Worm (Caenorhabditis elegans): ENCODE data around the gene gcy-21.

gcy-21 gene

ce11 chrII:2702757-2703156, 43.3 kb downstream of the gcy-21 start, which contains the start of gene sri-60:
Gene sri-60 (minus strand): TSS chrII:2702857.
- TF ChIP-seq tbx-11 (GFP tag; IDR thresholded peaks at IDR 0.05) = no peak
- no peak for TF ChIP-seq aly-1 (tag; optimal IDR thresholded peaks at IDR 0.05)
- no peak for TF ChIP-seq hmg-4 (GFP tag; optimal IDR thresholded peaks at IDR 0.05)
- TF ChIP-seq B0310.2 (tag; optimal IDR thresholded peaks at IDR 0.05) = no peak
- no peak for TF ChIP-seq flt-1 (GFP tag; IDR thresholded peaks at IDR 0.05)
- no peak for TF ChIP-seq ama-1 (optimal IDR thresholded peaks at IDR 0.05)
- TF ChIP-seq ets-7 (tag; optimal IDR thresholded peaks at IDR 0.05) = no peak
- TF ChIP-seq scrt-1 (GFP tag; IDR thresholded peaks at IDR 0.05) = no peak
- no peak for TF ChIP-seq ceh-36 (tag; optimal IDR thresholded peaks at IDR 0.05)
- no peak for TF ChIP-seq pes-1 (GFP tag; IDR thresholded peaks at IDR 0.05)
- TF ChIP-seq F13C5.2 (tag; optimal IDR thresholded peaks at IDR 0.05) = no peak
- TF ChIP-seq tra-4 (tag; optimal IDR thresholded peaks at IDR 0.05) = no peak
- no peak for TF ChIP-seq hnd-1 (tag; optimal IDR thresholded peaks at IDR 0.05)
- no peak for TF ChIP-seq sea-1 (GFP tag; conservative IDR thresholded peaks at IDR 0.05)
- TF ChIP-seq tbx-37 (GFP tag; conservative IDR thresholded peaks at IDR 0.05) = no peak
- no peak for TF ChIP-seq ceh-13 (GFP tag; optimal IDR thresholded peaks at IDR 0.05)

DNA sequence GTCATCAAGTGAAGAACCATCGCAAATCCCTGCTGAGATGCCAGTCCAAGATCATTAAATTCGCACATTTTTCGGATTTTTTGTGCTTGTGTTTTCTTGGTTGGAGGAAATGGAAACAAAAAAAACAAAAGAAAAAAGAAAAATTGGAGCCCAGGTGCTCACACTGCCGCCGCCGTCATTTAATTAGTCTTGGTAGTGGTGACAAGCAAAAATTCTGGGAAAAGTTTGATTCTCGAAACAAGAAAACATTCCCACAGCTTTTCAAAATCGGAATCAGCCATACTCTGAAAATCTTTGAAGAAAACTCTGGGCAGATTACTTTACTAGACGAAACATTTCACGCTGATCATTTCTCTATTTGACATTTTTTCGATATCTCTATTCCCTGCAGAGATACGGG, 45.7 kb downstream of the gcy-21 start, which contains the start of gene srh-128:
TSS of gene srh-128 (minus strand) at position 101 of the 400 bp plus-strand sequence.
- TF ChIP-seq tra-4 (tag; optimal IDR thresholded peaks at IDR 0.05) (no peak), B0310.2 (tag; optimal IDR thresholded peaks at IDR 0.05) (no peak), ceh-36 (tag; optimal IDR thresholded peaks at IDR 0.05) (no peak), F13C5.2 (tag; optimal IDR thresholded peaks at IDR 0.05) (no peak), flt-1 (GFP tag; IDR thresholded peaks at IDR 0.05) (no peak), hmbx-1 (tag; optimal IDR thresholded peaks at IDR 0.05) (no peak), ceh-13 (GFP tag; optimal IDR thresholded peaks at IDR 0.05) (no peak), hnd-1 (tag; optimal IDR thresholded peaks at IDR 0.05) (no peak), sea-1 (GFP tag; conservative IDR thresholded peaks at IDR 0.05) (no peak), tbx-11 (GFP tag; IDR thresholded peaks at IDR 0.05) (no peak), tbx-37 (GFP tag; conservative IDR thresholded peaks at IDR 0.05) (no peak), ets-7 (tag; optimal IDR thresholded peaks at IDR 0.05) (no peak), scrt-1 (GFP tag; IDR thresholded peaks at IDR 0.05) (no peak), hmg-4 (GFP tag; optimal IDR thresholded peaks at IDR 0.05) (no peak)

- TF ChIP-seq F13C5.2 (tag; optimal IDR thresholded peaks at IDR 0.05) (no peak), pes-1 (GFP tag; IDR thresholded peaks at IDR 0.05) (no peak), aly-1 (tag; optimal IDR thresholded peaks at IDR 0.05) (no peak), flt-1 (GFP tag; IDR thresholded peaks at IDR 0.05) (no peak), ceh-36 (tag; optimal IDR thresholded peaks at IDR 0.05) (no peak), sea-1 (GFP tag; conservative IDR thresholded peaks at IDR 0.05) (no peak), ets-7 (tag; optimal IDR thresholded peaks at IDR 0.05) (no peak), hmbx-1 (tag; optimal IDR thresholded peaks at IDR 0.05) (no peak), ceh-13 (GFP tag; optimal IDR thresholded peaks at IDR 0.05) (no peak), hnd-1 (tag; optimal IDR thresholded peaks at IDR 0.05) (no peak), tra-4 (tag; optimal IDR thresholded peaks at IDR 0.05) (no peak), tbx-37 (GFP tag; conservative IDR thresholded peaks at IDR 0.05) (no peak), ama-1 (optimal IDR thresholded peaks at IDR 0.05) (no peak)
Measured at ce11 chrII:2707872-2708271, 48.4 kb downstream of the gcy-21 start, which contains the start of gene Y47G7B.2. Gene Y47G7B.2 (minus strand): TSS chrII:2708014.

DNA sequence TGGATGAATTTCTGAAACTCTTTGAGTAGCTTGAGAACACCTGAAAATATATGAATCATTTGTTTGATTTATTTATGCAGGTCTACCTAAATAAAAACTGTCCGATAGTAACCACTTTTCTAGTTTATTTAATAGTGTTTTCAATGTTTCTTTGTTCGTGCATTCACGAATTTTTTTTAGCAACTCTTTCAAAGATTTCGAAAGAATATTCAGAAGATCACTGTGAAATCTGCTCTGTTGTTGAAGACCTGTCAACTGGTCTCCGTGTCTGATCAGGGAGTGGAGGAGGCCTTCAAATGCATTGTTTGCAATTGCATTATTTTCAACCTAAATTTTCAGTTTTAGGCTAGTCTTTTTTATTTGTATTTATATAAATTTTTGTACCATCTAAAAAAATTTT, 50.5 kb downstream of the gcy-21 start, which contains the start of gene T05A8.1:
TSS of gene T05A8.1 (minus strand) at position 101 of the 400 bp plus-strand sequence.
- TF ChIP-seq sea-1 (GFP tag; conservative IDR thresholded peaks at IDR 0.05) = no peak
- TF ChIP-seq hmbx-1 (tag; optimal IDR thresholded peaks at IDR 0.05) = no peak
- TF ChIP-seq B0310.2 (tag; optimal IDR thresholded peaks at IDR 0.05) = no peak
- no peak for TF ChIP-seq aly-1 (tag; optimal IDR thresholded peaks at IDR 0.05)
- no peak for TF ChIP-seq tbx-37 (GFP tag; conservative IDR thresholded peaks at IDR 0.05)
- TF ChIP-seq hmg-4 (GFP tag; optimal IDR thresholded peaks at IDR 0.05) = no peak
- TF ChIP-seq tra-4 (tag; optimal IDR thresholded peaks at IDR 0.05) = no peak
- TF ChIP-seq ceh-13 (GFP tag; optimal IDR thresholded peaks at IDR 0.05) = no peak
- TF ChIP-seq F13C5.2 (tag; optimal IDR thresholded peaks at IDR 0.05) = no peak
- no peak for TF ChIP-seq ets-7 (tag; optimal IDR thresholded peaks at IDR 0.05)

DNA sequence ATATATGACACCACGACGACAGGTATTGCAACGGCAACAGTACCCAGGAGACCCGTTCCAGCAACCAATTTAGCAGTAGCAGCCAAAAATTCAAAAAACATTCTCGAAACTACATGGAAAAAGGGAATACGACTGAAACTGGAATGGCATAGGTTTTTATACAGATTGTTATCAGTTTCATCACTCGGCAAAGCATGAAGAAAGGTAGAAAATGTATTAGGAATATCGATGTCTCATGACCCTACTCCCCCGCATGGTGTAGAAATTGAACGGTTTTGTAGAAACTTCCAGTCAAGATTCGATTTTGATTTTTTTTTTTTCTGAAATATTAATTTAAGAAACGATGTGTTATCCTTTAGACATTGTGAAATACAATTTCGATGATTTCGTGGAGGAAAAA, 51.5 kb downstream of the gcy-21 start, which contains the start of gene T05A8.2:
TSS of gene T05A8.2 (minus strand) at position 101 of the 400 bp plus-strand sequence.
- TF ChIP-seq ets-7 (tag; optimal IDR thresholded peaks at IDR 0.05) (no peak), hnd-1 (tag; optimal IDR thresholded peaks at IDR 0.05) (no peak), B0310.2 (tag; optimal IDR thresholded peaks at IDR 0.05) (no peak), pes-1 (GFP tag; IDR thresholded peaks at IDR 0.05) (no peak), ceh-36 (tag; optimal IDR thresholded peaks at IDR 0.05) (no peak), tra-4 (tag; optimal IDR thresholded peaks at IDR 0.05) (no peak), sea-1 (GFP tag; conservative IDR thresholded peaks at IDR 0.05) (no peak), tbx-37 (GFP tag; conservative IDR thresholded peaks at IDR 0.05) (no peak), hmg-4 (GFP tag; optimal IDR thresholded peaks at IDR 0.05) (no peak), flt-1 (GFP tag; IDR thresholded peaks at IDR 0.05) (no peak), scrt-1 (GFP tag; IDR thresholded peaks at IDR 0.05) (no peak), tbx-11 (GFP tag; IDR thresholded peaks at IDR 0.05) (no peak), ama-1 (optimal IDR thresholded peaks at IDR 0.05) (no peak), F13C5.2 (tag; optimal IDR thresholded peaks at IDR 0.05) (no peak), hmbx-1 (tag; optimal IDR thresholded peaks at IDR 0.05) (no peak), aly-1 (tag; optimal IDR thresholded peaks at IDR 0.05) (no peak), ceh-13 (GFP tag; optimal IDR thresholded peaks at IDR 0.05) (no peak)
